Fruit fly (Drosophila melanogaster): ENCODE measurements around the gene CG31142.

CG31142 gene

DNA sequence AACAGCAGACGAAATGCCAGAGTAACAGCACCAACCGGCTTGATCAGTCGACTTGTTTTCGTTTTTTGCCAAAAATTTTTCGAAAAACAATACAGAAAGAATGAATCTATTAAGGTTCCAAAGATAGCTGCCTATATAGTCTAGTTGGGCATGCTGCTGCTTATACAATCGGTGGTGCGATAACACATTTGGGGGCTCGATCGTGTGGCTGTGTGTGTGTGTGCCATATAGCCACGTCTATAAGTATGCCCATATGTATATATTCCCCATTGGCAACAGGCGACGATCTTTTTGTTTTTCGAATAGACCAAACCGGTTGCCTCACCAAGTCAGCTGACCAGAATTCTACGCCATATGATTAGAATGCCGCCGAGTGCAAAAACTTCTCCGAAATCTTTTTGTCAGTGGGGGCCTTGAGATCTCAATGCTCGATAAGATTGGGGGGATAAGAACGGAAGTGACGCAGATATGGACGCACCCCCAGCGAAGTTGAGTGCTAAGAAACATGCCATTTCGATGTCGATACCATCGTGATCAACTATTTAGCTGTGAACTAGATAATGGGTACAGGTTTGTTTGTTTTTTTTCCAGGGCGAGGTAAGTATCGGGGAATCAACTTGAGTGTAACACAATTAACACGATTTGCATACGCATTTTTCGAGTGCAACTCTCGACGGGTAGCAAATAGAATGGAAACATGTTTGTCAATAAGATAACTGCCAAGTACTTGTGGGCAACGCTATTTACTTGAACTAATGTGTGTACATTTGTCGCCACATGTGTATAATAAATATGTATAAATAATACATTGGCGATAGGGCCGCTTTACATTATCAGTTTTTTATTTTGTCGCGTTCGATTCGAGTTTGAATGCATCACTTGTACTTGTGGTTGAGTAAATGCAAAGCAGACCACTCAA is 11.1 kb downstream of the CG31142 start (continued):
- peak; percentile 48 for TF ChIP-seq D19B (GFP tag; optimal IDR thresholded peaks at IDR 0.05)
- peak; percentile 6 for TF ChIP-seq phol (tag; optimal IDR thresholded peaks at IDR 0.05)
- TF ChIP-seq Fer3 (tag; optimal IDR thresholded peaks at IDR 0.05): peak; percentile 75
- TF ChIP-seq ranshi (GFP tag; IDR thresholded peaks at IDR 0.05): peak; percentile 85
- TF ChIP-seq caup (GFP tag; optimal IDR thresholded peaks at IDR 0.05; ENCODE audit: severe bottlenecking): peak; percentile 88
- TF ChIP-seq CG12942 (GFP tag; optimal IDR thresholded peaks at IDR 0.05): peak; percentile 77
- no peak for TF ChIP-seq CG9609 (GFP tag; optimal IDR thresholded peaks at IDR 0.05)
- no peak for TF ChIP-seq GATAe (GFP tag; conservative IDR thresholded peaks at IDR 0.05)
- TF ChIP-seq stc (GFP tag; IDR thresholded peaks at IDR 0.05): peak; percentile 72
- TF ChIP-seq lbe (GFP tag; optimal IDR thresholded peaks at IDR 0.05): no peak
- TF ChIP-seq nom (GFP tag; optimal IDR thresholded peaks at IDR 0.05): peak; percentile 11
- no peak for TF ChIP-seq Neu2 (GFP tag; optimal IDR thresholded peaks at IDR 0.05; ENCODE audit: borderline replicate concordance)
- no peak for TF ChIP-seq crc (GFP tag; optimal IDR thresholded peaks at IDR 0.05)
- peak; percentile 80 for TF ChIP-seq trh (GFP tag; optimal IDR thresholded peaks at IDR 0.05)
- peak; percentile 88 for TF ChIP-seq org-1 (GFP tag; optimal IDR thresholded peaks at IDR 0.05)
- TF ChIP-seq tap (tag; optimal IDR thresholded peaks at IDR 0.05): peak; percentile 82
- TF ChIP-seq Dll (GFP tag; IDR thresholded peaks at IDR 0.05; ENCODE audit: partially characterized antibody): no peak
- no peak for TF ChIP-seq wdn (GFP tag; IDR thresholded peaks at IDR 0.05)
- TF ChIP-seq CG9797 (GFP tag; optimal IDR thresholded peaks at IDR 0.05): peak; percentile 26
- TF ChIP-seq hb (GFP tag; IDR thresholded peaks at IDR 0.05; ENCODE audit: partially characterized antibody): no peak
- peak; percentile 28 for TF ChIP-seq gcm2 (GFP tag; optimal IDR thresholded peaks at IDR 0.05)
- TF ChIP-seq CG15479 (GFP tag; optimal IDR thresholded peaks at IDR 0.05): peak; percentile 69
- TF ChIP-seq bcd (GFP tag; optimal IDR thresholded peaks at IDR 0.05): peak; percentile 76
- peak; percentile 65 for TF ChIP-seq CG43689 (GFP tag; IDR thresholded peaks at IDR 0.05)
- no peak for TF ChIP-seq p53 (GFP tag; optimal IDR thresholded peaks at IDR 0.05)
- TF ChIP-seq amos (GFP tag; IDR thresholded peaks at IDR 0.05; ENCODE audit: partially characterized antibody): no peak
- TF ChIP-seq hbn (GFP tag; IDR thresholded peaks at IDR 0.05; ENCODE audit: partially characterized antibody): no peak
- TF ChIP-seq CG11695 (GFP tag; IDR thresholded peaks at IDR 0.05): peak; percentile 85
- TF ChIP-seq Scr (GFP tag; IDR thresholded peaks at IDR 0.05; ENCODE audit: partially characterized antibody): no peak
- TF ChIP-seq Doc2 (GFP tag; IDR thresholded peaks at IDR 0.05): no peak
- peak; percentile 77 for TF ChIP-seq CG13424 (tag; optimal IDR thresholded peaks at IDR 0.05)
- TF ChIP-seq CG4707 (GFP tag; optimal IDR thresholded peaks at IDR 0.05): peak; percentile 87
- TF ChIP-seq CkIIα-i1 (GFP tag; IDR thresholded peaks at IDR 0.05): peak; percentile 35; the same call in 1 of the 2 replicates
- peak; percentile 66 for TF ChIP-seq H15 (GFP tag; IDR thresholded peaks at IDR 0.05)
- no peak for TF ChIP-seq CG2199 (GFP tag; IDR thresholded peaks at IDR 0.05)
- peak; percentile 51 for TF ChIP-seq NFAT (GFP tag; IDR thresholded peaks at IDR 0.05)
- peak; percentile 51 for TF ChIP-seq CHES-1-like (GFP tag; optimal IDR thresholded peaks at IDR 0.05)
- no peak for TF ChIP-seq pita (GFP tag; optimal IDR thresholded peaks at IDR 0.05)
- TF ChIP-seq CG10431 (GFP tag; optimal IDR thresholded peaks at IDR 0.05): peak; percentile 90
- peak in 1 of 2 experiments; percentile 75 for TF ChIP-seq insv (GFP tag; optimal IDR thresholded peaks at IDR 0.05)
- TF ChIP-seq tio (GFP tag; optimal IDR thresholded peaks at IDR 0.05): peak; percentile 67
- peak; percentile 89; the same call in 2 of the 3 replicates for TF ChIP-seq so (GFP tag; IDR thresholded peaks at IDR 0.05)
- TF ChIP-seq CG16815 (GFP tag; optimal IDR thresholded peaks at IDR 0.05): peak; percentile 28
- no peak for TF ChIP-seq Hmx (GFP tag; optimal IDR thresholded peaks at IDR 0.05)
- peak; percentile 63; the same call in 1 of the 2 replicates for TF ChIP-seq Nf-YA (GFP tag; IDR thresholded peaks at IDR 0.05)
- no peak for TF ChIP-seq ato (GFP tag; IDR thresholded peaks at IDR 0.05; ENCODE audit: partially characterized antibody)
- 0 out of 2 replicates have a peak, but pooled peaks have one; percentile 7 for TF ChIP-seq gt (GFP tag; IDR thresholded peaks at IDR 0.05)
- peak; percentile 87 for TF ChIP-seq sr (GFP tag; IDR thresholded peaks at IDR 0.05)

Measured in whole organism, embryonic.